Fruit fly (Drosophila melanogaster) whole organism, embryonic: ENCODE data around the gene Tsr1.

Experiments used
- Adf1 ChIP-seq: fragments of 200-800 bp; sonication (Bioruptor generic); IDR thresholded peaks from 2 replicates; pipeline ENCODE4 v1.3.6; 2022; ENCODE audit warnings: missing biosample characterization, missing genetic modification characterization
- Blimp-1 ChIP-seq: fragments of 200-800 bp; sonication (Bioruptor generic); optimal IDR thresholded peaks from 3 replicates; lab custom pipeline; 2018; ENCODE audit warnings: missing biosample characterization, missing genetic modification characterization, mild to moderate bottlenecking, moderate library complexity, missing genetic modification reagents
- CG10431 ChIP-seq: fragments of 200-800 bp; sonication (Bioruptor generic); optimal IDR thresholded peaks from 3 replicates; lab custom pipeline; 2018; ENCODE audit warnings: missing biosample characterization, mild to moderate bottlenecking, missing genetic modification characterization
- CG11456 ChIP-seq: fragments of 200-800 bp; sonication (Bioruptor generic); IDR thresholded peaks from 3 replicates; pipeline ENCODE4 v1.3.6; 2022; ENCODE audit warnings: missing biosample characterization, missing genetic modification characterization
- CG12769 ChIP-seq: fragments of 200-800 bp; sonication (Bioruptor generic); optimal IDR thresholded peaks from 2 replicates; lab custom pipeline; 2019; ENCODE audit warnings: missing biosample characterization, mild to moderate bottlenecking, missing genetic modification characterization, moderate library complexity
- CG13296 ChIP-seq: fragments of 200-800 bp; sonication (Bioruptor generic); optimal IDR thresholded peaks from 3 replicates; lab custom pipeline; 2018; ENCODE audit warnings: missing biosample characterization, mild to moderate bottlenecking, missing genetic modification characterization
- CG13894 ChIP-seq: fragments of 200-800 bp; sonication (Bioruptor generic); optimal IDR thresholded peaks from 3 replicates; lab custom pipeline; 2018; ENCODE audit warnings: missing biosample characterization, mild to moderate bottlenecking, missing genetic modification characterization, moderate library complexity
- CG14014 ChIP-seq: fragments of 200-800 bp; sonication (Bioruptor generic); IDR thresholded peaks from 2 replicates; pipeline ENCODE4 v1.3.6; 2022; ENCODE audit warnings: missing biosample characterization, missing genetic modification characterization
- CG16813 ChIP-seq: fragments of 200-800 bp; sonication (Bioruptor generic); IDR thresholded peaks from 3 replicates; pipeline ENCODE4 v1.3.6; 2022; ENCODE audit warnings: missing biosample characterization, missing genetic modification characterization; ENCODE audit not compliant: partially characterized antibody
- CG2199 ChIP-seq: fragments of 200-800 bp; sonication (Bioruptor generic); IDR thresholded peaks from 3 replicates; pipeline ENCODE4 v1.3.6; 2022; ENCODE audit warnings: missing biosample characterization, missing genetic modification characterization
- CG32772 ChIP-seq: fragments of 200-800 bp; sonication (Bioruptor generic); IDR thresholded peaks from 2 replicates; pipeline ENCODE4 v1.3.6; 2022; ENCODE audit warnings: missing biosample characterization, missing genetic modification characterization
- CG33557 ChIP-seq: fragments of 200-800 bp; sonication (Bioruptor generic); optimal IDR thresholded peaks from 2 replicates; lab custom pipeline; 2019; ENCODE audit warnings: missing biosample characterization, mild to moderate bottlenecking, missing genetic modification characterization, moderate library complexity
- CG3995 ChIP-seq: fragments of 200-800 bp; sonication (Bioruptor generic); optimal IDR thresholded peaks from 3 replicates; lab custom pipeline; 2016; ENCODE audit warnings: missing biosample characterization, missing genetic modification characterization
- CG5245 ChIP-seq: fragments of 200-800 bp; sonication (Bioruptor generic); optimal IDR thresholded peaks from 3 replicates; lab custom pipeline; 2016; ENCODE audit warnings: missing biosample characterization, missing genetic modification characterization
- CG8388 ChIP-seq: fragments of 200-800 bp; sonication (Bioruptor generic); optimal IDR thresholded peaks from 2 replicates; lab custom pipeline; 2019; ENCODE audit warnings: missing biosample characterization, mild to moderate bottlenecking, missing genetic modification characterization, moderate library complexity
- Dfd ChIP-seq, 2 experiments: fragments of >200 bp; optimal IDR thresholded peaks; 2 replicates each; lab custom pipeline; 2017; ENCODE audit warnings: missing biosample characterization in 2 of 2, missing genetic modification characterization in 2 of 2
- E2f2 ChIP-seq: fragments of 200-800 bp; sonication (Bioruptor generic); IDR thresholded peaks from 2 replicates; pipeline ENCODE4 v1.3.6; 2022; ENCODE audit warnings: missing biosample characterization, missing genetic modification characterization
- GATAe ChIP-seq: fragments of 200-800 bp; sonication (Bioruptor generic); conservative IDR thresholded peaks from 2 replicates; pipeline ENCODE4 v1.3.6; 2022; ENCODE audit warnings: missing biosample characterization, missing genetic modification characterization
- Gsc ChIP-seq: fragments of 200-800 bp; sonication (Bioruptor generic); IDR thresholded peaks from 2 replicates; pipeline ENCODE4 v1.3.6; 2022; ENCODE audit warnings: missing biosample characterization, missing genetic modification characterization
- Kr ChIP-seq: fragments of 200-800 bp; sonication (Bioruptor generic); optimal IDR thresholded peaks from 2 replicates; lab custom pipeline; 2017; ENCODE audit warnings: missing biosample characterization, mild to moderate bottlenecking, missing genetic modification characterization
- NC2α ChIP-seq: fragments of 200-800 bp; sonication (Bioruptor generic); optimal IDR thresholded peaks from 2 replicates; lab custom pipeline; 2016; ENCODE audit warnings: missing biosample characterization, missing genetic modification characterization
- Pdp1 ChIP-seq, 2 experiments: fragments of 200-800 bp; sonication (Bioruptor generic); optimal IDR thresholded peaks; 3 replicates each; lab custom pipeline; 2016; ENCODE audit warnings: missing biosample characterization in 2 of 2, missing genetic modification characterization in 2 of 2, mild to moderate bottlenecking in 1 of 2, moderate library complexity in 1 of 2
- Ptx1 ChIP-seq: fragments of 200-800 bp; sonication (Bioruptor generic); IDR thresholded peaks from 2 replicates; pipeline ENCODE4 v1.3.6; 2022; ENCODE audit warnings: missing biosample characterization, missing genetic modification characterization
- Rfx ChIP-seq: fragments of 200-800 bp; sonication (Bioruptor generic); IDR thresholded peaks from 2 replicates; pipeline ENCODE4 v1.3.6; 2022; ENCODE audit warnings: missing biosample characterization, missing genetic modification characterization
- Sry-δ ChIP-seq: fragments of 200-800 bp; sonication (Bioruptor generic); optimal IDR thresholded peaks from 2 replicates; lab custom pipeline; 2016; ENCODE audit warnings: missing biosample characterization, missing genetic modification characterization
- Taf1 ChIP-seq: fragments of 200-800 bp; sonication (Bioruptor generic); IDR thresholded peaks from 2 replicates; pipeline ENCODE4 v1.3.6; 2022; ENCODE audit warnings: missing biosample characterization, missing genetic modification characterization
- aop ChIP-seq: fragments of 200-800 bp; sonication (Bioruptor generic); IDR thresholded peaks from 2 replicates; pipeline ENCODE4 v1.3.6; 2022; ENCODE audit warnings: missing biosample characterization, missing genetic modification characterization
- ara ChIP-seq: fragments of 200-800 bp; sonication (Bioruptor generic); IDR thresholded peaks from 2 replicates; pipeline ENCODE4 v1.3.6; 2022; ENCODE audit warnings: missing biosample characterization, missing genetic modification characterization
- cato ChIP-seq: fragments of 200-800 bp; sonication (Bioruptor generic); optimal IDR thresholded peaks from 2 replicates; lab custom pipeline; 2016; ENCODE audit warnings: missing biosample characterization, missing genetic modification characterization, borderline replicate concordance
- cg ChIP-seq: fragments of 200-800 bp; sonication (Bioruptor generic); optimal IDR thresholded peaks from 3 replicates; lab custom pipeline; 2019; ENCODE audit warnings: missing biosample characterization, mild to moderate bottlenecking, missing genetic modification characterization, moderate library complexity
- da ChIP-seq: fragments of 200-800 bp; sonication (Bioruptor generic); optimal IDR thresholded peaks from 2 replicates; lab custom pipeline; 2016; ENCODE audit warnings: missing biosample characterization, missing genetic modification characterization
- dysf ChIP-seq: fragments of 200-800 bp; sonication (Bioruptor generic); IDR thresholded peaks from 3 replicates; pipeline ENCODE4 v1.3.6; 2022; ENCODE audit warnings: missing biosample characterization, missing genetic modification characterization
- ems ChIP-seq: fragments of 200-800 bp; sonication (Bioruptor generic); optimal IDR thresholded peaks from 3 replicates; lab custom pipeline; 2016; ENCODE audit warnings: missing biosample characterization, missing genetic modification characterization
- exex ChIP-seq: fragments of 200-800 bp; sonication (Bioruptor generic); optimal IDR thresholded peaks from 4 replicates; lab custom pipeline; 2018; ENCODE audit warnings: missing biosample characterization, mild to moderate bottlenecking, missing genetic modification characterization, moderate library complexity
- fd3F ChIP-seq: fragments of 200-800 bp; sonication (Bioruptor generic); optimal IDR thresholded peaks from 2 replicates; lab custom pipeline; 2018; ENCODE audit warnings: missing biosample characterization, mild to moderate bottlenecking, missing genetic modification characterization, moderate library complexity
- ftz-f1 ChIP-seq: fragments of 200-800 bp; sonication (Bioruptor generic); optimal IDR thresholded peaks from 2 replicates; lab custom pipeline; 2016; ENCODE audit warnings: missing biosample characterization, missing genetic modification characterization
- grau ChIP-seq: fragments of 200-800 bp; optimal IDR thresholded peaks from 3 replicates; lab custom pipeline; 2019; ENCODE audit warnings: missing biosample characterization, mild to moderate bottlenecking, missing genetic modification characterization, moderate library complexity
- ind ChIP-seq: fragments of 200-800 bp; sonication (Bioruptor generic); optimal IDR thresholded peaks from 3 replicates; lab custom pipeline; 2016; ENCODE audit warnings: missing biosample characterization, missing genetic modification characterization
- kah ChIP-seq: fragments of 200-800 bp; sonication (Bioruptor generic); optimal IDR thresholded peaks from 2 replicates; lab custom pipeline; 2018; ENCODE audit warnings: missing biosample characterization, mild to moderate bottlenecking, missing genetic modification characterization
- kay ChIP-seq: fragments of 200-800 bp; sonication (Bioruptor generic); optimal IDR thresholded peaks from 2 replicates; lab custom pipeline; 2016; ENCODE audit warnings: missing biosample characterization, missing genetic modification characterization
- luna ChIP-seq: fragments of 200-800 bp; sonication (Bioruptor generic); optimal IDR thresholded peaks from 2 replicates; lab custom pipeline; 2016; ENCODE audit warnings: missing biosample characterization, missing genetic modification characterization
- p53 ChIP-seq: fragments of 200-800 bp; sonication (Bioruptor generic); optimal IDR thresholded peaks from 2 replicates; lab custom pipeline; 2016; ENCODE audit warnings: missing biosample characterization, missing genetic modification characterization
- sd ChIP-seq: fragments of 200-800 bp; sonication (Bioruptor generic); optimal IDR thresholded peaks from 3 replicates; lab custom pipeline; 2018; ENCODE audit warnings: missing biosample characterization, mild to moderate bottlenecking, missing genetic modification characterization, moderate library complexity
- sens ChIP-seq: fragments of 200-800 bp; sonication (Bioruptor generic); peaks from one replicate; lab custom pipeline; 2016; ENCODE audit warnings: missing biosample characterization, missing genetic modification characterization
- sug ChIP-seq: fragments of 200-800 bp; optimal IDR thresholded peaks from 2 replicates; lab custom pipeline; 2019; ENCODE audit warnings: missing biosample characterization, mild to moderate bottlenecking, missing genetic modification characterization, moderate library complexity
- wdn ChIP-seq: fragments of 200-800 bp; sonication (Bioruptor generic); IDR thresholded peaks from 2 replicates; pipeline ENCODE4 v1.3.6; 2022; ENCODE audit warnings: missing biosample characterization, missing genetic modification characterization

Tsr1 gene

DNA sequence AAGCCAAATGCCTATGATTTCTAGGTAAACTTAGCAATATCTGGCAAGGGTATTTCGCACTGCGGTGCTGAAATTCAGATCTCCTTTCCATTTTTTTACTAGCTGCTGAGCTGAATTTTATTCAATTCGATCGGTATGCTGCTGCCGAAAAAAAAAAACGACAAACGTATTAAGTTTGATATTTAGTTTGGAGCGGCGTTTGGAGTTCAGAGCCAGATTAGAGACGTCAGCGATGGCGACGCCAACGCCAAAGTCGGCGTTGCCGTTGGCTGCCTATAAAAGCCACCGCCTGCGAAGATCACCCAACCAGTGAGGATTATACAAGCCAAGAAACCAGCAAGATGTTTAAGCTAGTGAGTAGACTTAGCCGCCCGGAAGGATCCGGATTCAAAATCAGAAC is 34.7 kb upstream of the Tsr1 start, which contains the start of gene Cpr78Cc:
Gene Cpr78Cc (plus strand): TSS at position 301 of the 400 bp plus-strand sequence.
- TF ChIP-seq CG13894: peak; percentile 15
- peak; percentile 18; the same call in 1 of the 2 replicates for TF ChIP-seq Rfx (GFP tag; lab: Robert Waterston, UW)
- no peak for TF ChIP-seq Ptx1 (GFP tag; lab: Robert Waterston, UW)
- TF ChIP-seq cato (GFP tag; lab: Kevin White, UChicago): no peak
- TF ChIP-seq kay (GFP tag; lab: Kevin White, UChicago): no peak
- TF ChIP-seq CG3995 (GFP tag; lab: Kevin White, UChicago): no peak
- TF ChIP-seq ara (GFP tag; lab: Robert Waterston, UW): no peak
- peak; percentile 37; the same call in 1 of the 2 replicates for TF ChIP-seq Adf1 (GFP tag; lab: Robert Waterston, UW)
- no peak for TF ChIP-seq NC2α (GFP tag; lab: Kevin White, UChicago)
- no peak for TF ChIP-seq fd3F (GFP tag; lab: Kevin White, UChicago)
- TF ChIP-seq ind: no peak
- TF ChIP-seq p53 (GFP tag; lab: Kevin White, UChicago): no peak
- TF ChIP-seq, all 482 proteins: peak for 3

DNA sequence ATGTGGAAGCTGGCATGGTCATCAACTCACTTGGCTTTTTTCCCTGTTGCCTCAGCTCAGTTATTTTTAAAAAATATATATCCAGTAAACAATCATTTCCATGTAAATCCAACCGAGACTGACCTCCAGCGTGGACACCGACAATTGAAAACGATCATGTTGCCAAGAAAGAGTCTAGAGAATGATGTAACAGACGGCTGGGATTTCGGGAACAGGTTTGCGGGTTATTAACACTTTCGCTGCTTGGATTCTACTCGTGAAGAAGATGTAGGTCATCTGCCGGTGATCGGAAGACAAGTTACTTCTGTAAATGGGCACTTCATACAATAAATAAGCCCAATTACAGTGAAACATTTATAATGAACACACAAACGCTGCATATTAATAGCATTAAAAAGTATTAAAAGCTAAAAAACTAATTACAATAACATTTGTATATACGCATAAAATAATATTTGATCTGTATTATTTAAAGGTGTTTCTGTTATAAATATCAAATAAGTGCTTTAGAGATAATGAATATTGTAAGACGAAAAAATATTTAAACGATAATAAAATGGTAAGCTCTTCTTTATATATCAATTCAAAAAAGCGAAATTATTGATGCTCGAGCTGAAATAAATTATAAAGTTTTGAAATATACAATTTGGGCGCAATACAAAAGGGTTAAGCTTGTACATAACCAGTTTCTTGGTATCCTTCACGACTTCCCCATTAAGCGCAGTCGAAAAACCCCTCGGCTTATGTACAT is 33.1 kb upstream of the Tsr1 start:
- peak in 1 of 2 experiments; percentile 40 for TF ChIP-seq Pdp1 (GFP tag; optimal IDR thresholded peaks at IDR 0.05; lab: Kevin White, UChicago)
- TF ChIP-seq Blimp-1 (GFP tag; lab: Kevin White, UChicago): peak; percentile 96
- TF ChIP-seq luna: no peak
- TF ChIP-seq CG12769 (tag; lab: Kevin White, UChicago): peak; percentile 49
- TF ChIP-seq grau: peak; percentile 18
- no peak for TF ChIP-seq CG8388 (GFP tag; lab: Kevin White, UChicago)
- TF ChIP-seq CG10431 (GFP tag; lab: Kevin White, UChicago): peak; percentile 56
- peak; percentile 5 for TF ChIP-seq sd (tag; lab: Kevin White, UChicago)
- 0 out of 3 replicates have a peak, but pooled peaks have one; percentile 45 for TF ChIP-seq CG2199

DNA sequence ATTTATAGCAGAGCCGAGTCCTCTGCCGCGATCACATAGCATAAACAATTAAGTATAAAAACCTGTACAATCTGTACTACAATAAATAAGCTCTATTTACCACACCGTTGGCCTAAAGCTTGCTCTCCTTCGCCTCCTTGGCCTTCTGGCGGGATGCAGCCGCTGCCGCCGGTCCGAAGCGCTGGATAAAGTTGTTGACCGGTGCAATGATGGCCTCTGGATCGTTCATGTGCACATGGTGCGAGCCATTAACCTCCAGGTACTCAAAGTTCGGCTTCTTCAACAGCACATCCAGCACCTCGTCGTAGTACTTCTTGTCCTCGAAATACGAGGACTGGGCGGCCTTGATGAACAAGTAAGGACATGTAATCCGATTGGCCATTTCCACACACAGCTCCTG is 32.5 kb upstream of the Tsr1 start:
- TF ChIP-seq CG16813 (GFP tag; lab: Robert Waterston, UW) (no peak), Gsc (GFP tag; lab: Robert Waterston, UW) (0 out of 2 replicates have a peak, but pooled peaks have one; percentile 14), dysf (GFP tag; lab: Robert Waterston, UW) (0 out of 3 replicates have a peak, but pooled peaks have one; percentile 7)

DNA sequence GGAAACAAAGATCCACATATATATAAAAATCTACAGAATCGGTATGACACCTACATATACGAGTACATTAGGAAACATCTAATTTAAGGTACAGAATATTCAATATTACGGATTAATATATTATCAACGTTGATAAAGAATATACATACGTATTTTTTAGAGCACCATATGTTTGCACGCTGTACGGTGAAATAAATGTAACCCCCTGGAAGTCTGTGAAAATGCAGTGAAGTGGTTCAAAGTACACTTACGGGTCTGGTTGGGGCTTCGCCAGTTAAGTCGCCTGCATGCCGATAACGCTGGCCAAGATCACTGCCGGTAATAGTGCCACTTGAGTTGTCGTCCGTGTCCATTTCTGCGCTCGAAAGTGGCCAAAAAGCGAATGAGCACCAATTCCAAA is 31.4 kb upstream of the Tsr1 start:
- TF ChIP-seq Kr (GFP tag; lab: Kevin White, UChicago) (no peak), CG14014 (peak; percentile 21; the same call in 1 of the 2 replicates), aop (no peak), Sry-δ (no peak), Taf1 (no peak), CG32772 (no peak), CG13296 (GFP tag; lab: Kevin White, UChicago) (no peak), E2f2 (GFP tag; lab: Robert Waterston, UW) (no peak), GATAe (GFP tag; lab: Robert Waterston, UW) (peak; percentile 75), ftz-f1 (no peak), ems (GFP tag; lab: Kevin White, UChicago) (no peak), sug (tag; lab: Kevin White, UChicago) (peak; percentile 31), kah (GFP tag; lab: Kevin White, UChicago) (no peak), CG5245 (GFP tag; lab: Kevin White, UChicago) (no peak), CG33557 (GFP tag; lab: Kevin White, UChicago) (no peak), sens (GFP tag; lab: Kevin White, UChicago) (peak; percentile 48), da (GFP tag; lab: Kevin White, UChicago) (no peak), exex (no peak), wdn (GFP tag; lab: Robert Waterston, UW) (no peak), cg (GFP tag; lab: Kevin White, UChicago) (no peak), CG11456 (GFP tag; lab: Robert Waterston, UW) (no peak), Dfd (GFP tag; optimal IDR thresholded peaks at IDR 0.05; lab: Kevin White, UChicago) (no peak)
